Worm (Caenorhabditis elegans) whole organism, L4 larva: ENCODE data around the gene rig-3.
"Not testable (repeated sequence)": the region's sequence is repeated elsewhere in the genome, so short reads cannot be mapped to it uniquely, and the experiment has no call there.

ENCODE experiments used
- F10B5.3 ChIP-seq: sonication (generic microtip); optimal IDR thresholded peaks from 2 replicates; lab custom pipeline; 2016; ENCODE audit warnings: mild to moderate bottlenecking, missing genetic modification characterization, missing compliant biosample characterization
- F37D6.2 ChIP-seq: sonication (generic microtip); optimal IDR thresholded peaks from 2 replicates; lab custom pipeline; 2016; ENCODE audit warnings: mild to moderate bottlenecking, missing genetic modification characterization, missing compliant biosample characterization
- F44E2.7 ChIP-seq: fragments of 200-800 bp; sonication (Bioruptor generic); IDR thresholded peaks from 2 replicates; pipeline ENCODE4 v2.1.2; 2022; ENCODE audit warnings: missing genetic modification characterization, missing compliant biosample characterization
- T26A8.4 ChIP-seq: fragments of 200-800 bp; sonication (Bioruptor generic); IDR thresholded peaks from 2 replicates; pipeline ENCODE4 v1.3.6; 2022; ENCODE audit warnings: missing genetic modification characterization, missing compliant biosample characterization
- Y5F2A.4 ChIP-seq: fragments of 200-800 bp; sonication (Bioruptor generic); optimal IDR thresholded peaks from 2 replicates; lab custom pipeline; 2018; ENCODE audit warnings: mild to moderate bottlenecking, missing genetic modification characterization, missing compliant biosample characterization
- ZK337.2 ChIP-seq: fragments of 200-800 bp; sonication (Bioruptor generic); IDR thresholded peaks from 2 replicates; pipeline ENCODE4 v1.3.6; 2022; ENCODE audit warnings: missing genetic modification reagents, missing genetic modification characterization, missing compliant biosample characterization
- attf-4 ChIP-seq: sonication (generic microtip); optimal IDR thresholded peaks from 3 replicates; lab custom pipeline; 2017; ENCODE audit warnings: missing biosample characterization, missing genetic modification characterization
- ceh-32 ChIP-seq: sonication (generic microtip); optimal IDR thresholded peaks from 2 replicates; lab custom pipeline; 2016; ENCODE audit warnings: mild to moderate bottlenecking, missing genetic modification characterization, missing compliant biosample characterization; ENCODE audit not compliant: poor library complexity
- cey-2 ChIP-seq: sonication (generic microtip); optimal IDR thresholded peaks from 3 replicates; lab custom pipeline; 2017; ENCODE audit warnings: missing genetic modification characterization, mild to moderate bottlenecking, missing compliant biosample characterization, antibody characterized with exemption, borderline replicate concordance; ENCODE audit not compliant: insufficient read depth
- daf-16 ChIP-seq, 3 experiments: sonication (generic microtip); optimal IDR thresholded peaks; 2 replicates each; lab custom pipeline; 2016 to 2017; ENCODE audit warnings: missing genetic modification characterization in 3 of 3, missing genetic modification reagents in 3 of 3, mild to moderate bottlenecking in 2 of 3, missing compliant biosample characterization in 2 of 3, missing biosample characterization in 1 of 3, moderate library complexity in 1 of 3
- daf-19 ChIP-seq: fragments of 200-800 bp; sonication (Bioruptor generic); conservative IDR thresholded peaks from 2 replicates; pipeline ENCODE4 v1.3.6; 2022; ENCODE audit warnings: missing genetic modification characterization, missing compliant biosample characterization
- dmd-9 ChIP-seq: fragments of 200-800 bp; sonication (Bioruptor generic); IDR thresholded peaks from 2 replicates; pipeline ENCODE4 v1.3.6; 2022; ENCODE audit warnings: missing genetic modification reagents, missing genetic modification characterization, missing compliant biosample characterization
- dve-1 ChIP-seq: sonication (generic microtip); optimal IDR thresholded peaks from 2 replicates; lab custom pipeline; 2017; ENCODE audit warnings: antibody characterized with exemption, mild to moderate bottlenecking, missing genetic modification characterization, missing compliant biosample characterization; ENCODE audit not compliant: insufficient read depth
- fkh-10 ChIP-seq: fragments of 150-350 bp; optimal IDR thresholded peaks from 2 replicates; lab custom pipeline; 2014; ENCODE audit warnings: missing biosample characterization, missing genetic modification reagents, missing genetic modification characterization
- hlh-11 ChIP-seq: fragments of 200-800 bp; sonication (Bioruptor generic); optimal IDR thresholded peaks from 2 replicates; lab custom pipeline; 2018; ENCODE audit warnings: mild to moderate bottlenecking, missing genetic modification characterization, missing compliant biosample characterization
- lim-7 ChIP-seq: fragments of 200-800 bp; sonication (Bioruptor generic); IDR thresholded peaks from 2 replicates; pipeline ENCODE4 v1.3.6; 2022; ENCODE audit warnings: missing genetic modification characterization, missing compliant biosample characterization
- lin-29 ChIP-seq: fragments of 200-800 bp; sonication (Bioruptor generic); IDR thresholded peaks from 2 replicates; pipeline ENCODE4 v1.3.6; 2022; ENCODE audit warnings: missing genetic modification reagents, missing genetic modification characterization, missing compliant biosample characterization
- lir-3 ChIP-seq: sonication (generic microtip); optimal IDR thresholded peaks from 2 replicates; lab custom pipeline; 2016; ENCODE audit warnings: mild to moderate bottlenecking, missing genetic modification characterization, missing compliant biosample characterization
- mes-2 ChIP-seq: sonication (generic microtip); optimal IDR thresholded peaks from 2 replicates; lab custom pipeline; 2016; ENCODE audit warnings: missing genotype, mild to moderate bottlenecking, missing genetic modification characterization, missing compliant biosample characterization; ENCODE audit not compliant: poor library complexity, severe bottlenecking
- nhr-11 ChIP-seq: fragments of 150-350 bp; optimal IDR thresholded peaks from 2 replicates; lab custom pipeline; 2014; ENCODE audit warnings: missing biosample characterization, missing genetic modification characterization
- nhr-111 ChIP-seq: fragments of 200-800 bp; sonication (Bioruptor generic); optimal IDR thresholded peaks from 2 replicates; lab custom pipeline; 2018; ENCODE audit warnings: mild to moderate bottlenecking, missing genetic modification characterization, missing compliant biosample characterization
- nhr-28 ChIP-seq: fragments of 150-350 bp; optimal IDR thresholded peaks from 2 replicates; lab custom pipeline; 2014; ENCODE audit warnings: missing biosample characterization, missing genetic modification characterization
- nhr-48 ChIP-seq: sonication (generic microtip); optimal IDR thresholded peaks from 2 replicates; lab custom pipeline; 2016; ENCODE audit warnings: mild to moderate bottlenecking, missing genetic modification characterization, missing compliant biosample characterization
- php-3 ChIP-seq: fragments of 200-800 bp; sonication (Bioruptor generic); IDR thresholded peaks from 2 replicates; pipeline ENCODE4 v1.3.6; 2022; ENCODE audit warnings: missing genetic modification reagents, missing genetic modification characterization, missing compliant biosample characterization
- pqm-1 ChIP-seq: sonication (generic microtip); optimal IDR thresholded peaks from 2 replicates; lab custom pipeline; 2017; ENCODE audit warnings: missing biosample characterization, missing genetic modification characterization
- saeg-2 ChIP-seq: fragments of 200-800 bp; sonication (Bioruptor generic); IDR thresholded peaks from 2 replicates; pipeline ENCODE4 v1.3.6; 2022; ENCODE audit warnings: missing genetic modification reagents, missing genetic modification characterization, missing compliant biosample characterization
- skn-1 ChIP-seq: fragments of 150-350 bp; optimal IDR thresholded peaks from 2 replicates; lab custom pipeline; 2014; ENCODE audit warnings: missing biosample characterization, missing genetic modification characterization
- spr-1 ChIP-seq: sonication (generic microtip); optimal IDR thresholded peaks from 2 replicates; lab custom pipeline; 2016; ENCODE audit warnings: mild to moderate bottlenecking, missing genetic modification characterization, missing compliant biosample characterization
- tag-97 ChIP-seq: fragments of 200-800 bp; sonication (Bioruptor generic); IDR thresholded peaks from 2 replicates; pipeline ENCODE4 v1.3.6; 2022; ENCODE audit warnings: missing genetic modification characterization, missing compliant biosample characterization
- unc-62 ChIP-seq, 3 experiments: fragments of 150-350 bp in 1 of 3; sonication (generic microtip); optimal IDR thresholded peaks in 2 of 3; peaks in 1 of 3; 1 replicate in 1 of 3; 2 replicates in 2 of 3; lab custom pipeline; 2014 to 2017; ENCODE audit warnings: missing biosample characterization in 3 of 3, missing genetic modification characterization in 3 of 3, missing genetic modification reagents in 3 of 3, missing genotype in 1 of 3
- vab-7 ChIP-seq: fragments of 200-800 bp; sonication (Bioruptor generic); IDR thresholded peaks from 2 replicates; pipeline ENCODE4 v1.3.6; 2022; ENCODE audit warnings: missing genetic modification reagents, missing genetic modification characterization, missing compliant biosample characterization
- zag-1 ChIP-seq: fragments of 150-350 bp; optimal IDR thresholded peaks from 2 replicates; lab custom pipeline; 2014; ENCODE audit warnings: missing biosample characterization, missing genetic modification characterization
- zfp-3 ChIP-seq: fragments of 200-800 bp; sonication (Bioruptor generic); conservative IDR thresholded peaks from 2 replicates; pipeline ENCODE4 v1.3.6; 2022; ENCODE audit warnings: missing genetic modification reagents, missing genetic modification characterization, missing compliant biosample characterization
- zip-2 ChIP-seq: fragments of 150-350 bp; optimal IDR thresholded peaks from 2 replicates; lab custom pipeline; 2014; ENCODE audit warnings: missing biosample characterization, missing genetic modification characterization
- ztf-11 ChIP-seq: fragments of 150-350 bp; optimal IDR thresholded peaks from 2 replicates; lab custom pipeline; 2014; ENCODE audit warnings: missing biosample characterization, missing genetic modification characterization

The rig-3 gene

ce11 chrX:6877436-6877835 lies 24.0 kb downstream of the rig-3 start, which contains the start of gene col-173:
Gene col-173, minus strand, starts transcription at chrX:6877536.
- TF ChIP-seq fkh-10 (GFP tag; lab: Kevin White, UChicago) (no peak), unc-62 (GFP tag; optimal IDR thresholded peaks at IDR 0.05 in 1 of 2; lab: Kevin White, UChicago) (peak in 1 of 2 experiments; percentile 83), unc-62 (tag; optimal IDR thresholded peaks at IDR 0.05; lab: Kevin White, UChicago) (no peak)

- TF ChIP-seq dmd-9 (GFP tag; lab: Robert Waterston, UW); ceh-32 (tag; lab: Kevin White, UChicago); daf-19: not testable (repeated sequence)
Measured at ce11 chrX:6881795-6882194, 28.4 kb downstream of the rig-3 start, which contains the start of gene F41C6.6. Gene F41C6.6, minus strand, starts transcription at chrX:6881895.

DNA sequence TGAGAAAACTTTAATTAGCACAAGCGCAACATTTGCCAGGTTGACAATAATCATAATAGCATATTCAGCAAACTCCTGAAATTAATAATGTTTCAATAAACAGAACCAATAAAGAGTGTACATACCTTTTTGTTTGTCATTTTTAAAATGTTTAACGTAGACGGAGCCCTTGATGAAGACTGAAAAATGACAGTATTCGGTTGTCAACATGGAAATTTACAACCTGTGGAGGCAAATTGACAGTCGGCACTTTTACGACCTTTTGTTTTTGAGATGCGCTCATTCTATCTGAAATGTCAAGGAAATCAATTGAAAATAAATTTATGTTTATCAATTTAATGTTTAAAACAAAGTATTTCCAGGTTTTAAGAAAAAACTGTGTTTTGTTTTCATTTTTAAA lies 31.0 kb downstream of the rig-3 start:
- TF ChIP-seq fkh-10 (GFP tag; lab: Kevin White, UChicago) (no peak), nhr-111 (GFP tag; lab: Kevin White, UChicago) (no peak), php-3 (GFP tag; lab: Robert Waterston, UW) (peak; percentile 49; the same call in 1 of the 2 replicates), dve-1 (tag; lab: Kevin White, UChicago) (peak; percentile 41), daf-16 (GFP tag; optimal IDR thresholded peaks at IDR 0.05; lab: Kevin White, UChicago) (no peak), daf-16 (tag; optimal IDR thresholded peaks at IDR 0.05; lab: Kevin White, UChicago) (peak; percentile 95), F44E2.7 (GFP tag; lab: Robert Waterston, UW) (no peak), mes-2 (tag; lab: Kevin White, UChicago) (no peak), Y5F2A.4 (GFP tag; lab: Kevin White, UChicago) (no peak), nhr-28 (tag; lab: Kevin White, UChicago) (no peak), zip-2 (tag; lab: Kevin White, UChicago) (no peak), lim-7 (GFP tag; lab: Robert Waterston, UW) (no peak)

ce11 chrX:6885227-6885853 lies 31.9 kb downstream of the rig-3 start, which contains the start of gene F41C6.7:
Gene F41C6.7, minus strand, starts transcription at chrX:6885277.
- peak; percentile 33 for TF ChIP-seq nhr-28 (tag; lab: Kevin White, UChicago)
- TF ChIP-seq daf-16 (GFP tag; optimal IDR thresholded peaks at IDR 0.05; lab: Kevin White, UChicago), result no peak
- peak; percentile 81 for TF ChIP-seq daf-16 (tag; optimal IDR thresholded peaks at IDR 0.05; lab: Kevin White, UChicago)
- no peak for TF ChIP-seq unc-62 (GFP tag; optimal IDR thresholded peaks at IDR 0.05 in 1 of 2; lab: Kevin White, UChicago)
- TF ChIP-seq unc-62 (tag; optimal IDR thresholded peaks at IDR 0.05; lab: Kevin White, UChicago), result no peak
- peak; percentile 38 for TF ChIP-seq hlh-11 (tag; lab: Kevin White, UChicago)
- peak; percentile 47 for TF ChIP-seq pqm-1
- TF ChIP-seq dve-1 (tag; lab: Kevin White, UChicago), result peak; percentile 61
- TF ChIP-seq lin-29 (GFP tag; lab: Robert Waterston, UW), result no peak
- no peak for TF ChIP-seq tag-97 (GFP tag; lab: Robert Waterston, UW)
- TF ChIP-seq zfp-3 (GFP tag; lab: Robert Waterston, UW), result no peak
- TF ChIP-seq lir-3 (tag; lab: Kevin White, UChicago), result no peak
- TF ChIP-seq attf-4 (tag; lab: Kevin White, UChicago), result no peak
- TF ChIP-seq php-3 (GFP tag; lab: Robert Waterston, UW), result peak; percentile 78

ce11 chrX:6888208-6888607 lies 34.8 kb downstream of the rig-3 start:
- TF ChIP-seq F37D6.2 (tag; lab: Kevin White, UChicago) (no peak), unc-62 (GFP tag; optimal IDR thresholded peaks at IDR 0.05 in 1 of 2; lab: Kevin White, UChicago) (peak in 1 of 2 experiments; percentile 63), unc-62 (tag; optimal IDR thresholded peaks at IDR 0.05; lab: Kevin White, UChicago) (no peak)

DNA sequence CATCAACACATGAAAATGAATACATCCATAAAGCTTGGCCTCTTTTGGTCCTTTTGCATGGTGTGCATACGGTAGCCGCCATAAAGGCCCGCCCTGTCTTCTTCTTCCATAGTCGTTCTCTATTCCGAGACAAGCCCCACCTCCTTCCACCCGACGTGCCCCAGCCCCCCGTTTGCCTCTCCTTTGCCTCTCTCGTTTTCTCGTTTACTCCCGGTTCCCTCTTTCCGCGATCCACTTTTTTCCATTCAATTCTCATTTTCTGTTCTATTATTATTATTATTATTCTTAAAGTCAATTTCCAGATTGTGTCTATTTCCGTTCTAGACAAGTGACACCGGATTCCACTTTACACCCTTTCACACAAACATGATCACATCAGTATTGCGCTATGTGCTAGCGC lies 36.0 kb downstream of the rig-3 start, which contains the start of gene unc-6:
Gene unc-6 (plus strand): TSS at position 301 of the 400 bp plus-strand sequence.
- TF ChIP-seq ztf-11 (tag; lab: Kevin White, UChicago) (no peak), nhr-11 (tag; lab: Kevin White, UChicago) (no peak), F37D6.2 (tag; lab: Kevin White, UChicago) (no peak), hlh-11 (tag; lab: Kevin White, UChicago) (no peak), cey-2 (no peak), vab-7 (GFP tag; lab: Robert Waterston, UW) (no peak), ceh-32 (tag; lab: Kevin White, UChicago) (no peak), lim-7 (GFP tag; lab: Robert Waterston, UW) (no peak), saeg-2 (no peak), zag-1 (tag; lab: Kevin White, UChicago) (no peak), T26A8.4 (GFP tag; lab: Robert Waterston, UW) (no peak), skn-1 (no peak), ZK337.2 (GFP tag; lab: Robert Waterston, UW) (no peak), tag-97 (GFP tag; lab: Robert Waterston, UW) (no peak), nhr-48 (tag; lab: Kevin White, UChicago) (no peak), F10B5.3 (tag; lab: Kevin White, UChicago) (no peak), spr-1 (tag; lab: Kevin White, UChicago) (no peak), lir-3 (tag; lab: Kevin White, UChicago) (no peak), attf-4 (tag; lab: Kevin White, UChicago) (no peak)
